Worm (Caenorhabditis elegans) whole organism, L4/young adult: Measurements from ENCODE around the gene C17G1.14.

Source experiments
- W03F9.2 ChIP-seq: fragments of 150-350 bp; optimal IDR thresholded peaks from 2 replicates; lab custom pipeline; 2014; ENCODE audit warnings: missing biosample characterization, missing genetic modification characterization
- dao-5 ChIP-seq: sonication (generic microtip); optimal IDR thresholded peaks from 2 replicates; lab custom pipeline; 2016; ENCODE audit warnings: missing genotype, missing genetic modification characterization, moderate library complexity, missing compliant biosample characterization
- him-1 ChIP-seq: sonication (generic microtip); optimal IDR thresholded peaks from 2 replicates; lab custom pipeline; 2016; ENCODE audit warnings: missing genotype, missing genetic modification reagents, missing genetic modification characterization, missing compliant biosample characterization

The C17G1.14 gene

ce11 chrX:9987166-9987565 lies 48.6 kb downstream of the C17G1.14 start:
- TF ChIP-seq W03F9.2 (tag; lab: Kevin White, UChicago) = no peak
- TF ChIP-seq dao-5 = no peak
- TF ChIP-seq him-1 = no peak

- TF ChIP-seq him-1 (no peak), dao-5 (no peak), W03F9.2 (tag; lab: Kevin White, UChicago) (no peak)
These were observed 50.3 kb downstream of the C17G1.14 start for ce11 chrX:9988884-9989283.
